Fruit fly (Drosophila melanogaster): ENCODE data around the gene Spn75F.

Gene Spn75F

DNA sequence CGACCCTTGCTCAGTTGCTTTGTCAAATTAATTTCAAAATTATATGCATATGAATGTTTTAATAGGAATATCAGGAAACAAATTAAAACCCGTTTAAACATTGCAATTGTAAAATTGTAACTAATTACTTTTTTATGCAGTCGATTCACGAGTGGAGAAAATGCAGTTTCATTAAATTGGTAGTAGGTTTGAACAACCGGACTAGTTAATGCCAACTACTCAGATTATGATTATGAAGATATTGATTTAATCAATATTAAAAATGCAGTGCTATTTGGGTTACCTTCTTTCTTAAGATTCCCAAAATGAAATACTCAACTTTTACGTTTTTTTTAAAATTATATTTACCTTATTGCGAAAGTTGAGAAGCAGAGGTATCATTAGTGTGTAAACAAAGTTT is at the start of gene Spn75F:
TSS of gene Spn75F (minus strand) at position 101 of the 400 bp plus-strand sequence.
- TF ChIP-seq CG8632 (GFP tag; optimal IDR thresholded peaks at IDR 0.05) (no peak), svp (GFP tag) (peak; percentile 38)

DNA sequence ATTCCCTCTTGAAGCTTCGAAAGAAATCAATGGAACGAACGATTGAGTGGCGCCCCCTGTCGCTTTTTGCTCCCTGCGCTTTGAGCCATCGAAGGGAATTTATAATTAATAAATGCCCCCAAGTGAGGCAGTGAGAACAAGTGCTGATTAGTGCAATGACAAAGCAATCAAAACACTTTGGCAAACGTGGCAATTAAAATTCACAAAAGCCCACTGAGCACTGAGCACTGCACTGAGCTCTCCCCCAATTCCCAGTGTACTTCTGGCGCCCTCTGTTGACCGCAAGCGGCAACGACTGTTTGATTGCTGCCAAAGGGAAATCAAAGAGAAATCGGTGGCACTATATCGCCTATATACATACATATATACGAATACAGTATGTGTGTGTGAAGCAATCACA is 48.5 kb upstream of the Spn75F start:
- no peak for TF ChIP-seq cyc (GFP tag; optimal IDR thresholded peaks at IDR 0.05)
- peak; percentile 31 for TF ChIP-seq CG6854 (GFP tag; optimal IDR thresholded peaks at IDR 0.05)
- TF ChIP-seq CG10669 (GFP tag; optimal IDR thresholded peaks at IDR 0.05): no peak
- TF ChIP-seq ss (GFP tag; optimal IDR thresholded peaks at IDR 0.05): no peak
- TF ChIP-seq topi (GFP tag; optimal IDR thresholded peaks at IDR 0.05): no peak
- no peak for TF ChIP-seq Eip93F (GFP tag; optimal IDR thresholded peaks at IDR 0.05)
- peak; percentile 36 for TF ChIP-seq Met (GFP tag; optimal IDR thresholded peaks at IDR 0.05)
- no peak for TF ChIP-seq CG32006 (GFP tag; optimal IDR thresholded peaks at IDR 0.05)
- TF ChIP-seq Hr38 (GFP tag; optimal IDR thresholded peaks at IDR 0.05): no peak
- no peak for TF ChIP-seq CG8319 (GFP tag; optimal IDR thresholded peaks at IDR 0.05)
- peak; percentile 18 for TF ChIP-seq Eip78C (GFP tag)
- TF ChIP-seq CG7368 (GFP tag; optimal IDR thresholded peaks at IDR 0.05): no peak
- peak; percentile 6 for TF ChIP-seq CG6808 (GFP tag; optimal IDR thresholded peaks at IDR 0.05)
- no peak for TF ChIP-seq CG10631 (GFP tag; optimal IDR thresholded peaks at IDR 0.05)
- no peak for TF ChIP-seq CG11902 (GFP tag; optimal IDR thresholded peaks at IDR 0.05)
- TF ChIP-seq Sox15 (GFP tag; optimal IDR thresholded peaks at IDR 0.05): no peak
- TF ChIP-seq CG9139 (GFP tag; optimal IDR thresholded peaks at IDR 0.05): no peak
- no peak for TF ChIP-seq salr (GFP tag; optimal IDR thresholded peaks at IDR 0.05)
- TF ChIP-seq Ets96B (tag; optimal IDR thresholded peaks at IDR 0.05): no peak
- TF ChIP-seq Blimp-1 (GFP tag; optimal IDR thresholded peaks at IDR 0.05): no peak
- no peak for TF ChIP-seq Hr39 (GFP tag; optimal IDR thresholded peaks at IDR 0.05)
- peak; percentile 1 for TF ChIP-seq lz (GFP tag; optimal IDR thresholded peaks at IDR 0.05)
- no peak for TF ChIP-seq Sox102F (GFP tag; optimal IDR thresholded peaks at IDR 0.05)
- peak; percentile 27 for TF ChIP-seq esn (GFP tag; optimal IDR thresholded peaks at IDR 0.05)
- TF ChIP-seq spab (GFP tag; optimal IDR thresholded peaks at IDR 0.05): peak; percentile 6
- TF ChIP-seq CG34406 (GFP tag; optimal IDR thresholded peaks at IDR 0.05): no peak
- no peak for TF ChIP-seq vri (GFP tag; optimal IDR thresholded peaks at IDR 0.05)
- TF ChIP-seq svp (GFP tag): peak; percentile 72
- no peak for TF ChIP-seq pdm3 (GFP tag; optimal IDR thresholded peaks at IDR 0.05)
- no peak for TF ChIP-seq eg (GFP tag; IDR thresholded peaks at IDR 0.05)
- TF ChIP-seq acj6 (GFP tag; optimal IDR thresholded peaks at IDR 0.05): no peak

DNA sequence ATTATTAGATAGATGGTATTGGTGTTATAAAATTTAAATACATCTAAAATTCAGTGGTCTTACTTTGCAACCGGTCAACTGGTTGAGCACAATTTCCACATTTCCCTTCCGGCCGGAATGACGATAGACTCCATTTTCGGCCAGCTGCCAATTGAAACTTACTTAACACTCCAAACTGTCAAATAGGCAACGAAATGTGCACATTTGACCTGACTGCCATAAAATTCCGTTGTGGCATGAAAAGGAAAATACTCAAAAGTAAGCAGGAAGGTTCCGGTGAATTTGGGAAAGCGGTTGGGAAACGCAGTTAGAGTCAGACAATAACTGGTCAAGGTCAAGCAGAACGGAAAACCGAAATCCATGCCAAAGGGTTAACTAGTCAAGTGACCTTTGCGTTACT is 47.2 kb upstream of the Spn75F start:
- TF ChIP-seq CG31627 (GFP tag; optimal IDR thresholded peaks at IDR 0.05) (no peak), CG6163 (GFP tag; IDR thresholded peaks at IDR 0.05) (no peak), Gug (GFP tag; IDR thresholded peaks at IDR 0.05) (no peak), CG32006 (GFP tag; optimal IDR thresholded peaks at IDR 0.05) (no peak), CG9139 (GFP tag; optimal IDR thresholded peaks at IDR 0.05) (no peak), CG6854 (GFP tag; optimal IDR thresholded peaks at IDR 0.05) (no peak), eg (GFP tag; IDR thresholded peaks at IDR 0.05) (no peak), fkh (GFP tag; optimal IDR thresholded peaks at IDR 0.05) (no peak), CG16779 (tag; optimal IDR thresholded peaks at IDR 0.05) (no peak)

DNA sequence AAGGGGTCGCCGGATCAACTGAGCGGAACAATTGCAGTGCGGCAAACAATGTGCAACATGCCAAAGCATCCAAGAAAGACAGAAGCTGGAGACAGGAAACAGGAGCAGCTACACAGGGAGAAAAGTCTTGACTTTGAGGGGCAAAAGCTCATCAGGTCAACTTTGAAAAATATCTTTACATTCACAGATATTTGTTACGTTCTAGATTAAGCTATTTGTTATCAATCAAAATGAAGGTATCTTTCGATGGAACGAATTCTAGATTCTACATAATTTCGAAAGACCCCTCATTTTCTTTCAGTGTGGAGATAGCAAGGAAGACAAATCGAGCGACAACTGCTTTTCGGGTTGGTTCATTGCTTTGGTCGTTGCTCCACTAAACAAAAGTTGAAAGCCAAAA is 45.9 kb upstream of the Spn75F start:
- peak; percentile 27 for TF ChIP-seq pdm3 (GFP tag; optimal IDR thresholded peaks at IDR 0.05)
- peak; percentile 82 for TF ChIP-seq svp (GFP tag)
- peak; percentile 53 for TF ChIP-seq Met (GFP tag; optimal IDR thresholded peaks at IDR 0.05)
- TF ChIP-seq spab (GFP tag; optimal IDR thresholded peaks at IDR 0.05): peak; percentile 26
- TF ChIP-seq salr (GFP tag; optimal IDR thresholded peaks at IDR 0.05): no peak
- no peak for TF ChIP-seq CG11294 (GFP tag; IDR thresholded peaks at IDR 0.05)
- TF ChIP-seq CG34406 (GFP tag; optimal IDR thresholded peaks at IDR 0.05): peak; percentile 29
- no peak for TF ChIP-seq Hr4 (GFP tag; optimal IDR thresholded peaks at IDR 0.05)
- TF ChIP-seq Eip93F (GFP tag; optimal IDR thresholded peaks at IDR 0.05): no peak
- peak; percentile 36 for TF ChIP-seq Smox (GFP tag; optimal IDR thresholded peaks at IDR 0.05)
- TF ChIP-seq cyc (GFP tag; optimal IDR thresholded peaks at IDR 0.05): peak; percentile 33
- no peak for TF ChIP-seq Hr38 (GFP tag; optimal IDR thresholded peaks at IDR 0.05)
- TF ChIP-seq CG6792 (GFP tag; optimal IDR thresholded peaks at IDR 0.05): peak; percentile 21
- peak; percentile 9 for TF ChIP-seq fd59A (GFP tag; optimal IDR thresholded peaks at IDR 0.05)
- TF ChIP-seq CG11762 (GFP tag; optimal IDR thresholded peaks at IDR 0.05; ENCODE audit: insufficient read depth): no peak
- TF ChIP-seq CG32006 (GFP tag; optimal IDR thresholded peaks at IDR 0.05): peak; percentile 37
- peak in 1 of 2 experiments; percentile 25 for TF ChIP-seq ss (GFP tag; optimal IDR thresholded peaks at IDR 0.05)
- TF ChIP-seq Sox14 (GFP tag; optimal IDR thresholded peaks at IDR 0.05): peak; percentile 39
- TF ChIP-seq CG8119 (GFP tag; IDR thresholded peaks at IDR 0.05): no peak
- TF ChIP-seq esn (GFP tag; optimal IDR thresholded peaks at IDR 0.05): peak; percentile 51
- TF ChIP-seq topi (GFP tag; optimal IDR thresholded peaks at IDR 0.05): peak; percentile 40
- TF ChIP-seq lz (GFP tag; optimal IDR thresholded peaks at IDR 0.05): peak; percentile 34
- peak; percentile 36 for TF ChIP-seq CG3919 (GFP tag; optimal IDR thresholded peaks at IDR 0.05)
- peak; percentile 12 for TF ChIP-seq vri (GFP tag; optimal IDR thresholded peaks at IDR 0.05)

Data from whole organism, prepupa.